Worm (Caenorhabditis elegans) whole organism, early embryonic: ENCODE data around the gene B0252.11.

Experiments
- ama-1 ChIP-seq: fragments of 150-350 bp; optimal IDR thresholded peaks from 2 replicates; lab custom pipeline; 2014
- flt-1 ChIP-seq: fragments of 200-800 bp; sonication (Bioruptor generic); IDR thresholded peaks from 2 replicates; pipeline ENCODE4 v1.3.6; 2022; ENCODE audit warnings: missing genetic modification characterization, missing compliant biosample characterization
- hmbx-1 ChIP-seq: sonication (generic microtip); optimal IDR thresholded peaks from 2 replicates; lab custom pipeline; 2016; ENCODE audit warnings: mild to moderate bottlenecking, missing genetic modification characterization, missing compliant biosample characterization
- tbx-11 ChIP-seq: fragments of 200-800 bp; sonication (Bioruptor generic); IDR thresholded peaks from 2 replicates; pipeline ENCODE4 v1.3.6; 2022; ENCODE audit warnings: missing genetic modification characterization, missing compliant biosample characterization
- tra-4 ChIP-seq: sonication (generic microtip); optimal IDR thresholded peaks from 2 replicates; lab custom pipeline; 2017; ENCODE audit warnings: missing genetic modification characterization, missing compliant biosample characterization

ce11 chrII:6943299-6944051 is 25.9 kb upstream of the B0252.11 start:
- no peak for TF ChIP-seq flt-1 (GFP tag; lab: Robert Waterston, UW)
- no peak for TF ChIP-seq hmbx-1
- no peak for TF ChIP-seq tbx-11 (GFP tag; lab: Robert Waterston, UW)
- TF ChIP-seq tra-4 (tag; lab: Kevin White, UChicago), result no peak
- no peak for TF ChIP-seq ama-1 (lab: Kevin White, UChicago)
